Worm (Caenorhabditis elegans): ENCODE measurements around the gene Y17D7C.1.

- TF ChIP-seq flt-1 (GFP tag; IDR thresholded peaks at IDR 0.05) (no peak), ztf-29 (GFP tag; IDR thresholded peaks at IDR 0.05) (no peak), klf-2 (GFP tag; conservative IDR thresholded peaks at IDR 0.05) (no peak), T22C8.4 (GFP tag; IDR thresholded peaks at IDR 0.05) (no peak), cog-1 (tag; optimal IDR thresholded peaks at IDR 0.05) (no peak)
Observed at ce11 chrV:18701306-18701705, 5.1 kb upstream of the Y17D7C.1 start, which contains the start of gene Y69H2.9.
